Worm (Caenorhabditis elegans): Measurements from ENCODE around the gene T01G5.7.
A peak's percentile ranks its signal among the peaks of the same experiment; 100 is the strongest.

The T01G5.7 gene

DNA sequence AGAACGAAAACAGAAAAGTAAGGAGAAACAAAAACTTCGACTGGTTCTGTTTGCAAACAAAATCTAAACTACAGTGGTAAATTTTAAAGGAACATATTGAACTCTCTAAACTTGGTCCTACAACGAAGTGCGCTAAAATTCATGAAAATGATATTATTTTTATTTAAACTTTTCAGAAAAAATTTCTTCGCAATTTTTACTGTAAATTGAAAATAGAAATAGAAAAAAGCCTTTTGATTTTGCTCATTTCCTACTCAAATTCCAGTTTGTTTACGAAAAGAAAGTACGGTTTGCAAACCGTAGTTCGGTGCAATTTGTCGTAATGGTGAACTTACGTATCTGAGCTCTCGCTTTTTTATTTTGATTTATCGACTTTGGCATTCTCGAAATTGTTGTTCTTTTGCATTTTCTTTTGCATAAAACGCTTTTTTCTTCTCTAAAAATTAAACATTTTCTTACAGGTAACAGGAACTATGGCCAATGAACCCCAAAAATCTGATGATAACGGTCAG, 45.9 kb upstream of the T01G5.7 start, which contains the start of gene otub-1:
Gene otub-1, plus strand, starts transcription at position 462 of the 512 bp plus-strand sequence.
- TF ChIP-seq ama-1 (optimal IDR thresholded peaks at IDR 0.05) (no peak), ama-1 (GFP tag; optimal IDR thresholded peaks at IDR 0.05) (no peak), madf-8 (GFP tag; conservative IDR thresholded peaks at IDR 0.05) (peak; percentile 25; the same call in 1 of the 2 replicates), ZK185.1 (tag; optimal IDR thresholded peaks at IDR 0.05; ENCODE audit: poor library complexity, severe bottlenecking) (no peak), K12H6.12 (tag; optimal IDR thresholded peaks at IDR 0.05) (no peak), rpc-1 (optimal IDR thresholded peaks at IDR 0.05) (no peak), rpc-1 (tag; optimal IDR thresholded peaks at IDR 0.05) (no peak), mxl-1 (tag; optimal IDR thresholded peaks at IDR 0.05) (no peak), xnd-1 (tag; optimal IDR thresholded peaks at IDR 0.05) (peak; percentile 72), egrh-3 (GFP tag; IDR thresholded peaks at IDR 0.05) (no peak), unc-130 (GFP tag; optimal IDR thresholded peaks at IDR 0.05) (peak; percentile 47), D2030.7 (GFP tag; IDR thresholded peaks at IDR 0.05) (peak; percentile 42; the same call in 1 of the 2 replicates), F37B4.10 (GFP tag; IDR thresholded peaks at IDR 0.05) (no peak), lag-1 (GFP tag; IDR thresholded peaks at IDR 0.05) (no peak), sdz-38 (tag; optimal IDR thresholded peaks at IDR 0.05) (no peak), F33H1.4 (GFP tag; IDR thresholded peaks at IDR 0.05) (peak; percentile 76), snpc-1.3 (tag; optimal IDR thresholded peaks at IDR 0.05; ENCODE audit: insufficient read depth) (no peak), hrde-1 (tag; optimal IDR thresholded peaks at IDR 0.05; ENCODE audit: borderline replicate concordance) (no peak), tbx-9 (tag; optimal IDR thresholded peaks at IDR 0.05; ENCODE audit: borderline replicate concordance) (no peak), lsl-1 (GFP tag; optimal IDR thresholded peaks at IDR 0.05) (peak; percentile 97), ets-4 (GFP tag; optimal IDR thresholded peaks at IDR 0.05) (no peak), ceh-27 (GFP tag; optimal IDR thresholded peaks at IDR 0.05) (no peak), hlh-12 (tag; optimal IDR thresholded peaks at IDR 0.05) (no peak), dpl-1 (GFP tag; optimal IDR thresholded peaks at IDR 0.05) (no peak), ztf-28 (GFP tag; IDR thresholded peaks at IDR 0.05) (no peak)

DNA sequence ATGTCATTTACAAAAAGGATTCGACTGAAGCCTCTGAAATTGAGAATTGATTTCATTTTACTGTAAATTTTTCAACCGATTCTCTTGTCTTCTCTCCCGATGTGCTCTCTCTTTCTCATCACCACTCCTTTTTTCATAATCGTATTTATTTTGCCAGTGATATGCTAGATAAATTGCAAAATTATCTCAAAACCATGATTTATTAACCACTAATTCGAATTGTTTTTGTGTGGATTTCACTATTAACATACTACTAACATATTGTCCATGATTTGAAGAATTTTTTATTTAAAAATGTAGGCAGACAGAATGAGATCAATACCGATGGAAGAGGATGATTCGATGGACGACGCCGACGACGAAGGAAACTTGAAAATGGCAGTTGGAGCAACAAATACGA, 44.6 kb upstream of the T01G5.7 start, which contains the start of gene C25D7.10:
Gene C25D7.10, plus strand, starts transcription at position 301 of the 400 bp plus-strand sequence.
- TF ChIP-seq pha-4 (tag; optimal IDR thresholded peaks at IDR 0.05) (no peak), mes-4 (tag; optimal IDR thresholded peaks at IDR 0.05) (no peak), C17E4.6 (GFP tag; IDR thresholded peaks at IDR 0.05) (no peak), egl-18 (GFP tag; IDR thresholded peaks at IDR 0.05) (no peak), mel-28 (tag; optimal IDR thresholded peaks at IDR 0.05; ENCODE audit: borderline replicate concordance) (no peak), ceh-40 (GFP tag; IDR thresholded peaks at IDR 0.05) (no peak), let-607 (tag; optimal IDR thresholded peaks at IDR 0.05) (no peak), dpl-1 (GFP tag; optimal IDR thresholded peaks at IDR 0.05) (no peak), lin-54 (GFP tag; optimal IDR thresholded peaks at IDR 0.05) (no peak), snpc-1.1 (tag; optimal IDR thresholded peaks at IDR 0.05; ENCODE audit: insufficient read depth) (no peak), nhr-120 (GFP tag; IDR thresholded peaks at IDR 0.05) (no peak), madf-3 (GFP tag; IDR thresholded peaks at IDR 0.05) (no peak), cebp-2 (GFP tag; IDR thresholded peaks at IDR 0.05) (0 out of 2 replicates have a peak, but pooled peaks have one; percentile 65), let-526 (GFP tag; IDR thresholded peaks at IDR 0.05) (no peak), aptf-3 (GFP tag; IDR thresholded peaks at IDR 0.05) (no peak), madf-6 (GFP tag; IDR thresholded peaks at IDR 0.05) (0 out of 2 replicates have a peak, but pooled peaks have one; percentile 23)
